Worm (Caenorhabditis elegans) whole organism, L3 larva: ENCODE measurements around the gene tag-65.

ENCODE experiments used
- R02D3.7 ChIP-seq: fragments of 150-350 bp; optimal IDR thresholded peaks from 2 replicates; lab custom pipeline; 2014; ENCODE audit warnings: missing biosample characterization, missing genetic modification characterization
- ZK546.5 ChIP-seq: sonication (generic microtip); optimal IDR thresholded peaks from 2 replicates; lab custom pipeline; 2017; ENCODE audit warnings: missing biosample characterization, missing genetic modification characterization
- aly-2 ChIP-seq: fragments of 150-350 bp; optimal IDR thresholded peaks from 2 replicates; lab custom pipeline; 2014; ENCODE audit warnings: missing biosample characterization, missing genetic modification characterization
- ama-1 ChIP-seq: fragments of 150-350 bp; optimal IDR thresholded peaks from 2 replicates; lab custom pipeline; 2018
- ceh-28 ChIP-seq: fragments of 150-350 bp; optimal IDR thresholded peaks from 2 replicates; lab custom pipeline; 2014; ENCODE audit warnings: missing biosample characterization, missing genetic modification reagents, missing genetic modification characterization
- ceh-82 ChIP-seq: fragments of 150-350 bp; optimal IDR thresholded peaks from 2 replicates; lab custom pipeline; 2014; ENCODE audit warnings: missing biosample characterization, missing genetic modification characterization
- egl-27 ChIP-seq: sonication (generic microtip); optimal IDR thresholded peaks from 4 replicates; lab custom pipeline; 2017; ENCODE audit warnings: missing biosample characterization, missing genetic modification reagents, missing genetic modification characterization
- egl-5 ChIP-seq: fragments of 150-350 bp; optimal IDR thresholded peaks from 2 replicates; lab custom pipeline; 2017; ENCODE audit warnings: missing biosample characterization, missing genetic modification reagents, missing genetic modification characterization, inconsistent platforms
- elt-1 ChIP-seq: fragments of 150-350 bp; optimal IDR thresholded peaks from 2 replicates; lab custom pipeline; 2014; ENCODE audit warnings: missing biosample characterization, missing genetic modification characterization
- elt-3 ChIP-seq, 3 experiments: fragments of 150-350 bp in 1 of 3; sonication (generic microtip) in 2 of 3; optimal IDR thresholded peaks; 2 replicates in 2 of 3; 4 replicates in 1 of 3; lab custom pipeline; 2014 to 2017; ENCODE audit warnings: missing biosample characterization in 3 of 3, missing genetic modification characterization in 3 of 3
- fkh-10 ChIP-seq: sonication (generic microtip); optimal IDR thresholded peaks from 2 replicates; lab custom pipeline; 2017; ENCODE audit warnings: missing biosample characterization, missing genetic modification reagents, missing genetic modification characterization
- fkh-2 ChIP-seq: fragments of 150-350 bp; optimal IDR thresholded peaks from 2 replicates; lab custom pipeline; 2014; ENCODE audit warnings: missing biosample characterization, missing genetic modification reagents, missing genetic modification characterization
- hmg-11 ChIP-seq: sonication (generic microtip); optimal IDR thresholded peaks from 2 replicates; lab custom pipeline; 2016; ENCODE audit warnings: missing genetic modification characterization, missing compliant biosample characterization
- lin-15B ChIP-seq: fragments of 150-350 bp; optimal IDR thresholded peaks from 2 replicates; lab custom pipeline; 2014; ENCODE audit warnings: missing biosample characterization, missing genetic modification characterization
- lin-39 ChIP-seq: fragments of 150-350 bp; optimal IDR thresholded peaks from 2 replicates; lab custom pipeline; 2018; ENCODE audit warnings: missing biosample characterization, missing genetic modification reagents, missing genetic modification characterization
- lsy-12 ChIP-seq: sonication (generic microtip); optimal IDR thresholded peaks from 2 replicates; lab custom pipeline; 2016; ENCODE audit warnings: mild to moderate bottlenecking, missing genetic modification characterization, missing compliant biosample characterization
- mdl-1 ChIP-seq: fragments of 150-350 bp; optimal IDR thresholded peaks from 2 replicates; lab custom pipeline; 2014; ENCODE audit warnings: missing biosample characterization, missing genetic modification characterization
- mml-1 ChIP-seq: fragments of 150-350 bp; sonication (generic microtip); optimal IDR thresholded peaks from 3 replicates; lab custom pipeline; 2014; ENCODE audit warnings: missing biosample characterization, missing genetic modification characterization
- nhr-11 ChIP-seq: fragments of 150-350 bp; optimal IDR thresholded peaks from 2 replicates; lab custom pipeline; 2014; ENCODE audit warnings: missing biosample characterization, missing genetic modification characterization
- nhr-23 ChIP-seq: fragments of 150-350 bp; optimal IDR thresholded peaks from 2 replicates; lab custom pipeline; 2014; ENCODE audit warnings: missing biosample characterization, missing genetic modification reagents, missing genetic modification characterization
- nhr-237 ChIP-seq: fragments of 150-350 bp; optimal IDR thresholded peaks from 2 replicates; lab custom pipeline; 2014; ENCODE audit warnings: missing biosample characterization, missing genetic modification characterization
- nhr-25 ChIP-seq: sonication (generic microtip); optimal IDR thresholded peaks from 2 replicates; lab custom pipeline; 2017; ENCODE audit warnings: missing biosample characterization, missing genetic modification characterization
- nhr-28 ChIP-seq: fragments of 150-350 bp; optimal IDR thresholded peaks from 2 replicates; lab custom pipeline; 2014; ENCODE audit warnings: missing biosample characterization, missing genetic modification characterization
- nhr-43 ChIP-seq: sonication (generic microtip); optimal IDR thresholded peaks from 2 replicates; lab custom pipeline; 2016; ENCODE audit warnings: mild to moderate bottlenecking, missing genetic modification characterization, missing compliant biosample characterization; ENCODE audit not compliant: poor library complexity, severe bottlenecking
- nhr-67 ChIP-seq: fragments of 150-350 bp; optimal IDR thresholded peaks from 2 replicates; lab custom pipeline; 2014; ENCODE audit warnings: missing biosample characterization, missing genetic modification characterization
- nhr-76 ChIP-seq: fragments of 150-350 bp; sonication (generic microtip); optimal IDR thresholded peaks from 5 replicates; lab custom pipeline; 2014; ENCODE audit warnings: missing biosample characterization, missing genetic modification characterization
- nhr-77 ChIP-seq: fragments of 150-350 bp; optimal IDR thresholded peaks from 2 replicates; lab custom pipeline; 2014; ENCODE audit warnings: missing biosample characterization, missing genetic modification characterization
- pha-4 ChIP-seq: fragments of 150-350 bp; optimal IDR thresholded peaks from 2 replicates; lab custom pipeline; 2014; ENCODE audit warnings: missing biosample characterization, missing genetic modification reagents, missing genetic modification characterization
- pqm-1 ChIP-seq: fragments of 150-350 bp; optimal IDR thresholded peaks from 2 replicates; lab custom pipeline; 2017; ENCODE audit warnings: missing biosample characterization, missing genetic modification characterization, inconsistent platforms
- sea-2 ChIP-seq: fragments of 150-350 bp; sonication (generic microtip); optimal IDR thresholded peaks from 4 replicates; lab custom pipeline; 2014; ENCODE audit warnings: missing biosample characterization, missing genetic modification reagents, missing genetic modification characterization
- skn-1 ChIP-seq: fragments of 150-350 bp; optimal IDR thresholded peaks from 2 replicates; lab custom pipeline; 2014; ENCODE audit warnings: missing biosample characterization, missing genetic modification characterization
- snpc-4 ChIP-seq: fragments of 150-350 bp; optimal IDR thresholded peaks from 2 replicates; lab custom pipeline; 2014; ENCODE audit warnings: missing biosample characterization, missing genetic modification characterization
- tbx-2 ChIP-seq: sonication (generic microtip); optimal IDR thresholded peaks from 2 replicates; lab custom pipeline; 2016; ENCODE audit warnings: mild to moderate bottlenecking, missing genetic modification characterization, missing compliant biosample characterization
- unc-62 ChIP-seq: fragments of 150-350 bp; sonication (generic microtip); optimal IDR thresholded peaks from 4 replicates; lab custom pipeline; 2014; ENCODE audit warnings: missing biosample characterization, missing genetic modification reagents, missing genetic modification characterization
- zag-1 ChIP-seq: fragments of 150-350 bp; optimal IDR thresholded peaks from 2 replicates; lab custom pipeline; 2014; ENCODE audit warnings: missing biosample characterization, missing genetic modification characterization
- ztf-11 ChIP-seq: fragments of 150-350 bp; optimal IDR thresholded peaks from 2 replicates; lab custom pipeline; 2014; ENCODE audit warnings: missing biosample characterization, missing genetic modification characterization

The tag-65 gene

DNA sequence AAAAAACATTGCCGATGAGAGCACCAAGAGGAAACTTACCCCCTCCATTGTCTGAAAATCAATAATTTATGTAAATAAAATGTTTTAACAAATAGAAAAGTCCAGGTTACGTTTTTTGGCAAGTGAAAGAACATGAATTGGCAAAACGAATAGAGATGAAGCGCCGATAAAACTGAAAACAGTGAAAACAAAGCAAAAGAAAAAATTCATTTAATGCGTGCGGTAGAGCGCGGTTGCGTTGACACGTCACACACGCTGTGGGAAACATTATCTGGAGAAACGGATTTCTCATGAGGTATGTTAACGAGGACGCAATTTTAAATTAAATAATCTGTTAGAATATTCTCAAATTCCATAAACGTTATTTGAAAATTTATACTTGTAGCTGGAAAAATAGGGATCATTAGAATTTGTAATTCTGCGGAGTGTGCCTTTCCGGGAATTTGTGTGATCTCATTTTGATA, 36.9 kb upstream of the tag-65 start, which contains the start of gene zipt-9 (continued):
- TF ChIP-seq nhr-43 (peak; percentile 43), lin-15B (tag; lab: Kevin White, UChicago) (peak; percentile 91), lsy-12 (tag; lab: Kevin White, UChicago) (peak; percentile 5), pqm-1 (tag; lab: Kevin White, UChicago) (peak; percentile 62), nhr-28 (tag; lab: Kevin White, UChicago) (no peak), elt-1 (tag; lab: Kevin White, UChicago) (no peak), tbx-2 (tag; lab: Kevin White, UChicago) (no peak), aly-2 (no peak), ceh-82 (peak; percentile 4), fkh-10 (GFP tag; lab: Kevin White, UChicago) (peak; percentile 60), mml-1 (tag; lab: Kevin White, UChicago) (no peak), hmg-11 (tag; lab: Kevin White, UChicago) (no peak)

DNA sequence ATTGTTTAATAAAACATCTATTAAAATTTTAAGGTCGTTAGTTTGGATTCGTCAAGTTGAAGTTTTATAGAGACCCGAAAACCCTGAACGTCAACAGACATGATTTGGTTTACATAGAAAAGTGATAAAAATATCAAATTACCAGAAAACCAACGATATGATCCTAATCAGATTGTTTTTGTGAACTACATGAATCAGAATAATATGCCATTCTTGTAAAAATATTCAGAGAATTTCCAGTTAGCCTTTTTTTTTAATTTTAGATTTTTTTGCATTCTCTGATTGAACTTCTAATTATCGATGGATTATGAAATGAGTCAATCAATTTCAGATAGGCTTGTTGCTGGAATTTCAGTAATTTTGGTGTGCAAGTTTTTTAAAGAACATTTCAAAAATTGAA, 32.7 kb upstream of the tag-65 start, which contains the start of gene srx-96:
srx-96 (plus strand) TSS at position 301 of the 400 bp plus-strand sequence.
- TF ChIP-seq lin-39 (no peak), elt-3 (tag; optimal IDR thresholded peaks at IDR 0.05; lab: Kevin White, UChicago) (no peak), nhr-237 (no peak), lin-15B (tag; lab: Kevin White, UChicago) (no peak), nhr-23 (tag; lab: Kevin White, UChicago) (no peak)

DNA sequence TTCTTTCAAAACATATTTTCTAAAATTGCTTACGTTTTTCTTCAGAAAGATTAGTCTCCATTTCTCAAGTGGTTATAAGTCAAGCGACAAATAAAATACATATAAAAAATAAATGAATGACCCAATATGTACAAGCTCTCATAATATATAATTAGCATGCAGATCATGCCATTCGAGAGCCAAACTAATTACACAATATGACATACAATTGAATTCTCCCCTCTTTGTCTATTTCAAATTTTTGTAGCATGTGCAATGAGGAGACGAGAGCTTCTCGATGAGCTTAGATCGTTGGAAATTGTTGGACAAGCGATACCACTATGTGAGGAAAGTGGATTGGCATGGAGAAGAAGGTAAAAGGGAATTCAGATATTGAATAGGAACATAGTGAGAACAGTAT, 28.9 kb upstream of the tag-65 start, which contains the start of gene hlh-34:
hlh-34 (minus strand) TSS at position 101 of the 400 bp plus-strand sequence.
- TF ChIP-seq ceh-28 (tag; lab: Kevin White, UChicago): no peak
- TF ChIP-seq fkh-2: no peak
- TF ChIP-seq ztf-11: no peak
- TF ChIP-seq nhr-23 (tag; lab: Kevin White, UChicago): no peak
- TF ChIP-seq snpc-4 (tag; lab: Kevin White, UChicago): no peak
- no peak for TF ChIP-seq ama-1 (lab: Kevin White, UChicago)
- no peak for TF ChIP-seq mml-1 (tag; lab: Kevin White, UChicago)
- TF ChIP-seq fkh-10 (GFP tag; lab: Kevin White, UChicago): no peak
- no peak for TF ChIP-seq pqm-1 (tag; lab: Kevin White, UChicago)
- no peak for TF ChIP-seq lin-39
- TF ChIP-seq nhr-77: no peak

DNA sequence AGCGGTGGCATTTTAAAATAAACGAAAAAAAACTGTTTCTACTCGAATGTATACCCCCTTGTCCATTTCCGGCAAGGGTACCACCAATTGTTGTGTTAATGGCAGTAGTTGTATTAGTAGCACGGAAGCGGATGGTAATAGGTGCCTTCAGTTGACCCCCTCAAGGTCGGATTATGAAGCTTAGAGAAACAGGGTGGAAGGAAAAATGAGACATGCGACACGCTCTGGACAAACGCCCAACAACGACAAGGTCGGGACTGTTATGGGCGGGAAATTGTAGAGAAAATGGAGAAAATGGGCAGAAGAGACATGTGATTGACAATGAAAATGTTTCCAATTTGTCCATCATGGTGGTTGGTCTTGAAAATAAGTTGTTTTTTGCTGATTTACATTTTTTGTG, 25.6 kb upstream of the tag-65 start, which contains the start of gene T01D3.3:
T01D3.3 (plus strand) TSS at position 312 of the 400 bp plus-strand sequence.
- TF ChIP-seq nhr-25 (tag; lab: Kevin White, UChicago) (peak; percentile 83), egl-5 (peak; percentile 78), ztf-11 (no peak)

DNA sequence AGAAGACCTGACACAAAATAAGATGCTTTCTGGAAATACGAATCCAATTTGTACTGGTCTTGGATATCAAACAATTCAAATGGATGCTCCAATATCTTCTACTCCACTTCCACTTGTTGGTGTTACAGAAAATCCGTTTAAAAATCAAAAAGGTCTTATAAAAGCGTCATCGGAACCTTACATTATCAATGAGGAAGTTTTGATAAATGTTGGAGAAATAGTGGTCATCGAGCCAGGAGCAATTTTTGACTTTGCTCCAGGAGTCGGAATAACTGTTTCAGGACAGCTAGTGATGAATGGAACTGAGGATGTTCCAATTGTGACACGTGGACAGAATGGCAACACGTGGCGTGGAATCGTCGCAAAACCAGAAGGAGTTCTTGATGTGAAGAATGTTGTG, 15.7 kb upstream of the tag-65 start:
- TF ChIP-seq nhr-77 (no peak), R02D3.7 (tag; lab: Kevin White, UChicago) (no peak), lin-39 (no peak), nhr-76 (tag; lab: Kevin White, UChicago) (no peak), pha-4 (tag; lab: Kevin White, UChicago) (no peak), nhr-237 (no peak), mml-1 (tag; lab: Kevin White, UChicago) (no peak), egl-27 (no peak), mdl-1 (no peak), unc-62 (GFP tag; lab: Kevin White, UChicago) (no peak), ztf-11 (no peak), ZK546.5 (tag; lab: Kevin White, UChicago) (no peak)

DNA sequence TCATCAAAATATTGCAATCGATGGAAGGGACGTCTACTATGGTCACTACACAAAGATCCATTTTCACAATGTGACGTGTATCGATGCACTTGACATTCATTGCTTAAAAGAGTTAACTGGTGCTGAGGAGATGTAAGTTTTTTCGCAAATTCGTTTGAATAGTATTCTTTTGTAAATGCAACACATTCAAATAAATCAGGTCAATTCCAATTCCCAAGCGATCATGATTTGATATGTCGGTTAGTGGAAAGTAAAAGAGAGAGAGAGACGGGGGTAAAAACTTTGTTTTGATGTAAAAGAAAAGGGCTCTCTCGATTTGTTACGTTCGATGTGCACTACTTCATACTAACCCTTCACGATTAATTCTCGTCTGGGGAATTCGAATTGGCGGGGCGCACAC, 11.9 kb upstream of the tag-65 start:
- TF ChIP-seq lin-39 (peak; percentile 25), zag-1 (no peak)

DNA sequence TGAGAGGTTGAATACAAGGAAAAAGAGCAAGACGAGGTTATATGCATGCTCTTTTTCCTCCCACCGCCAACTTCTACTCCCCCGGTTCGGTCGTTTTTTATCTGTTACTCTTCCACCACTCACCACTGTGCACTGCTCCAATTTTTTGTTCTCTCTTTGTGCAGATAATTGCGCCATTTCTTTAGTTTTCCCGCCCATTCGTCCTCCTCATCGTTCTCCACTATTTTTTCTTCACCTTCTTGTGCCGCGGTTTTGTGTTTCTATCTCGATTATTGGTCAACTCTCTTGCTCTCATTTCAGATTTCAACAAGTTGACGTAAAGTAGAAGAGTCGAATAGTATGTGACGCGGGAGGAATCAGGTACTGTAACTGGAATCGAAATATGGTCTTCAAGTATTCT, 11.2 kb upstream of the tag-65 start, which contains the start of gene T01D3.1:
T01D3.1 (plus strand) TSS at position 301 of the 400 bp plus-strand sequence.
- TF ChIP-seq nhr-237 (no peak), ceh-82 (no peak), egl-5 (no peak), nhr-11 (tag; lab: Kevin White, UChicago) (no peak), egl-27 (no peak), zag-1 (no peak), sea-2 (GFP tag; lab: Kevin White, UChicago) (no peak), hmg-11 (tag; lab: Kevin White, UChicago) (no peak), ztf-11 (no peak), fkh-2 (no peak), lin-15B (tag; lab: Kevin White, UChicago) (no peak), lin-39 (no peak), nhr-28 (tag; lab: Kevin White, UChicago) (no peak), skn-1 (tag; lab: Kevin White, UChicago) (no peak), nhr-67 (tag; lab: Kevin White, UChicago) (no peak), ZK546.5 (tag; lab: Kevin White, UChicago) (no peak), elt-1 (tag; lab: Kevin White, UChicago) (no peak)
- TF ChIP-seq, all 47 proteins: peak for 0
